Fruit fly (Drosophila melanogaster): ENCODE measurements around the gene CG7215.

CG7215 gene

dm6 chr3R:18121385-18122151 lies 45.5 kb downstream of the CG7215 start (continued):
- TF ChIP-seq sr (GFP tag; IDR thresholded peaks at IDR 0.05) = peak; percentile 49; the same call in 2 of the 3 replicates
- no peak for TF ChIP-seq CG11723 (GFP tag; optimal IDR thresholded peaks at IDR 0.05)
- TF ChIP-seq sd (tag; optimal IDR thresholded peaks at IDR 0.05) = peak; percentile 22
- TF ChIP-seq Mrtf (GFP tag; IDR thresholded peaks at IDR 0.05) = no peak
- TF ChIP-seq CG5245 (GFP tag; optimal IDR thresholded peaks at IDR 0.05) = no peak
- no peak for TF ChIP-seq Usf (GFP tag; optimal IDR thresholded peaks at IDR 0.05)
- no peak; the same call in 1 of the 2 replicates for TF ChIP-seq CG9932 (GFP tag; IDR thresholded peaks at IDR 0.05)
- TF ChIP-seq zen (tag; optimal IDR thresholded peaks at IDR 0.05) = no peak
- no peak for TF ChIP-seq esg (GFP tag; conservative IDR thresholded peaks at IDR 0.05)
- no peak for TF ChIP-seq CG6272 (GFP tag; IDR thresholded peaks at IDR 0.05)
- no peak for TF ChIP-seq CG6854 (GFP tag; optimal IDR thresholded peaks at IDR 0.05)
- TF ChIP-seq lilli (GFP tag; optimal IDR thresholded peaks at IDR 0.05) = no peak
- no peak for TF ChIP-seq Sin3A (optimal IDR thresholded peaks at IDR 0.05)
- no peak for TF ChIP-seq Bteb2 (GFP tag; optimal IDR thresholded peaks at IDR 0.05)
- TF ChIP-seq corto (GFP tag; optimal IDR thresholded peaks at IDR 0.05) = no peak
- TF ChIP-seq Scr (GFP tag; IDR thresholded peaks at IDR 0.05; ENCODE audit: partially characterized antibody) = no peak
- no peak for TF ChIP-seq CG7987 (GFP tag; optimal IDR thresholded peaks at IDR 0.05)
- no peak for TF ChIP-seq HLH4C (GFP tag; IDR thresholded peaks at IDR 0.05; ENCODE audit: partially characterized antibody)
- no peak for TF ChIP-seq crp (GFP tag; optimal IDR thresholded peaks at IDR 0.05)
- no peak for TF ChIP-seq caup (GFP tag; optimal IDR thresholded peaks at IDR 0.05; ENCODE audit: severe bottlenecking)
- TF ChIP-seq Neu2 (GFP tag; optimal IDR thresholded peaks at IDR 0.05; ENCODE audit: borderline replicate concordance) = no peak
- no peak for TF ChIP-seq Dbx (GFP tag; IDR thresholded peaks at IDR 0.05)
- 0 out of 2 replicates have a peak, but pooled peaks have one; percentile 69 for TF ChIP-seq sna (GFP tag; IDR thresholded peaks at IDR 0.05; ENCODE audit: partially characterized antibody)
- peak; percentile 84 for TF ChIP-seq CTCF (GFP tag; optimal IDR thresholded peaks at IDR 0.05)
- TF ChIP-seq Camta (GFP tag; optimal IDR thresholded peaks at IDR 0.05) = no peak
- no peak for TF ChIP-seq D19B (GFP tag; optimal IDR thresholded peaks at IDR 0.05)
- no peak for TF ChIP-seq hbn (GFP tag; IDR thresholded peaks at IDR 0.05; ENCODE audit: partially characterized antibody)
- TF ChIP-seq CG7271 (tag; optimal IDR thresholded peaks at IDR 0.05) = no peak
- TF ChIP-seq H15 (GFP tag; IDR thresholded peaks at IDR 0.05) = no peak
- no peak; the same call in 2 of the 3 replicates for TF ChIP-seq B-H1 (GFP tag; IDR thresholded peaks at IDR 0.05)
- no peak for TF ChIP-seq sens-2 (GFP tag; IDR thresholded peaks at IDR 0.05)
- no peak for TF ChIP-seq CG3281 (GFP tag; optimal IDR thresholded peaks at IDR 0.05)
- TF ChIP-seq CG17328 (GFP tag; IDR thresholded peaks at IDR 0.05) = 0 out of 2 replicates have a peak, but pooled peaks have one; percentile 20
- no peak for TF ChIP-seq CG3847 (GFP tag; IDR thresholded peaks at IDR 0.05)
- no peak for TF ChIP-seq CG1602 (GFP tag; optimal IDR thresholded peaks at IDR 0.05)
- TF ChIP-seq CG10979 (tag; optimal IDR thresholded peaks at IDR 0.05) = no peak
- TF ChIP-seq CG43689 (GFP tag; IDR thresholded peaks at IDR 0.05) = no peak
- no peak for TF ChIP-seq sisA (GFP tag; IDR thresholded peaks at IDR 0.05)
- no peak for TF ChIP-seq NFAT (GFP tag; IDR thresholded peaks at IDR 0.05)
- TF ChIP-seq CG8290 (GFP tag; optimal IDR thresholded peaks at IDR 0.05) = no peak
- TF ChIP-seq CG8290 (tag; optimal IDR thresholded peaks at IDR 0.05) = peak in 1 of 2 experiments; percentile 30
- peak; percentile 95; the same call in 3 of the 4 replicates for TF ChIP-seq chinmo (GFP tag; IDR thresholded peaks at IDR 0.05; ENCODE audit: partially characterized antibody)
- no peak for TF ChIP-seq CG18476 (GFP tag; optimal IDR thresholded peaks at IDR 0.05)
- no peak for TF ChIP-seq aop (GFP tag; IDR thresholded peaks at IDR 0.05)
- no peak for TF ChIP-seq Kr (GFP tag; optimal IDR thresholded peaks at IDR 0.05)
- TF ChIP-seq chn (GFP tag; optimal IDR thresholded peaks at IDR 0.05) = no peak
- no peak; the same call in 1 of the 2 replicates for TF ChIP-seq Rfx (GFP tag; IDR thresholded peaks at IDR 0.05)
- TF ChIP-seq CG11398 (GFP tag; optimal IDR thresholded peaks at IDR 0.05) = no peak
- no peak for TF ChIP-seq sim (GFP tag; IDR thresholded peaks at IDR 0.05)
- TF ChIP-seq CG18619 (GFP tag; optimal IDR thresholded peaks at IDR 0.05) = no peak
- no peak for TF ChIP-seq gro (GFP tag; optimal IDR thresholded peaks at IDR 0.05)
